Worm (Caenorhabditis elegans) whole organism, midembryonic: ENCODE results near the gene Y66A7A.7.

Experiments used
- tab-1 ChIP-seq: fragments of 200-800 bp; sonication (Bioruptor generic); IDR thresholded peaks from 2 replicates; pipeline ENCODE4 v1.3.6; 2022; ENCODE audit warnings: missing genetic modification characterization, missing compliant biosample characterization
- ztf-29 ChIP-seq: fragments of 200-800 bp; sonication (Bioruptor generic); IDR thresholded peaks from 2 replicates; pipeline ENCODE4 v1.3.6; 2022; ENCODE audit warnings: missing genetic modification reagents, missing genetic modification characterization, missing compliant biosample characterization

DNA sequence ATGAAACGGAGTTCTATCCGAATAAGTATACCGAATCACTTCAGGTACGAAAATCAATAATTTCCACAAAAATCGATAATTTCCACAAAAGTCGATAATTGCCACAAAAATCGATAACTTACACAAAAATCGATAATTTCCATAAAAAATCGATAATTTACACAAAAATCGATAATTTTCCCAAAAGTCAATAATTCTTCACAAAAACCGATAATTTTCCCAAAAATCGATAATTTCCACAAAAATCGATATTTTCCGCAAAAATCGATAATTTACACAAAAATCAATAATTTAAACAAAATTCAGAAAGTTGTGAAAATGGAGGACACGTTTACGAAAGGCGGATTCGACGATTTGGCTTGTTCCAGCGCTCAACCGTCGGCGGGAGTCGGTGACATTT is 14.4 kb downstream of the Y66A7A.7 start:
- TF ChIP-seq tab-1 (GFP tag; lab: Robert Waterston, UW) (no peak), ztf-29 (no peak)
